Fruit fly (Drosophila melanogaster) S2 (cell line): Measurements from ENCODE around the gene h-cup.

Experiments
- CG8478 ChIP-seq: fragments of >200 bp; optimal IDR thresholded peaks from 2 replicates; lab custom pipeline; 2018
- CTCF ChIP-seq, 2 experiments: fragments of >200 bp; optimal IDR thresholded peaks; 2 replicates each; lab custom pipeline; 2018

DNA sequence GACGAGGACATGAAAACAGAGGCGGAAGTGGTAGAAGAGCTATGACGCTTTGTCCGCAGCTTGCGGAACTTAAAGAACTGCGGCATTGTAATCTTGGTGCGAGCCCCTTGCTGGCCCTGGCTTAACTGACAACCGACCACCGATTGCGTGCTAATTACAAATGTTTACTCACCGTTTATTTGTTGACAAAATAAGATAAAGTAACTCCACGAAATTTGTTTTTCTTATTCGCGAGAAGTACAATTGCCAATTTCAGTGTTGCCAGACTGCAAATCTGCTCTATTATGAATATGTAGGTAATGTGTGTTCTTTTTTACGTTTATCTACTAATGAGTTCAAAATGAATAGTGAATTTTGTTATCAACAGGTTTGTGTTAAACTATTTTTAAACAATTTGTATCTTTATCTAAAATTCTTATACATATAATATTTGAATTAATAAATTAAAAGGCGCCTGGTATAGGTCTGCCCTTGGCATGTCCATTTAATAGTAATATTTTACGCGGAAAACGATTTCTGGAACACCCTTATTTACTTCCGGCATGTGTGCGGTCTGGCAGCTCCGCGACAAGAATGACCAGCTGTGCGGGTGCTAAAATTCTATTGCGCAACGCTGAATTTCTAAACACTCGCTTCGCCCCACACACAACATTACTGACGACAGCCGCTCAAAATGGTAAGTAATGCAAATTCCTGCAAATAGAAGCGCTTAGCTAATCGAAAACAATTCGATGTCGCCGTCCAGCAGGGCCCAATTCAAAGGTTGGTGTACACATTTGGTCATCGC, 25.9 kb downstream of the h-cup start, which contains the start of the genes Atg4b and Hibch:
- TF ChIP-seq CTCF (optimal IDR thresholded peaks at IDR 0.05; lab: Kevin White, UChicago) (no peak), CG8478 (lab: Kevin White, UChicago) (no peak)
